Worm (Caenorhabditis elegans): ENCODE data around the gene sphk-1.

ce11 chrII:8750056-8750455 is 48.6 kb upstream of the sphk-1 start:
- no peak for TF ChIP-seq ztf-4 (tag; optimal IDR thresholded peaks at IDR 0.05)
- TF ChIP-seq unc-62 (GFP tag; optimal IDR thresholded peaks at IDR 0.05), result no peak
- no peak for TF ChIP-seq ceh-82 (tag; optimal IDR thresholded peaks at IDR 0.05)
- no peak for TF ChIP-seq nhr-23 (tag; optimal IDR thresholded peaks at IDR 0.05)
- TF ChIP-seq lin-39 (tag; optimal IDR thresholded peaks at IDR 0.05), result no peak
- no peak for TF ChIP-seq ceh-16 (tag; optimal IDR thresholded peaks at IDR 0.05)
- no peak for TF ChIP-seq F13H6.1 (tag; optimal IDR thresholded peaks at IDR 0.05)
- TF ChIP-seq lsy-2 (tag; optimal IDR thresholded peaks at IDR 0.05), result no peak
